Fruit fly (Drosophila melanogaster) whole organism, wandering third instar larva: ENCODE data around the gene Capr.

Source experiments
- Abd-B ChIP-seq: fragments of >200 bp; optimal IDR thresholded peaks from 2 replicates; lab custom pipeline; 2017; ENCODE audit warnings: missing biosample characterization, missing genetic modification characterization
- CG32264 ChIP-seq: fragments of 200-800 bp; sonication (Bioruptor generic); optimal IDR thresholded peaks from 2 replicates; lab custom pipeline; 2016; ENCODE audit warnings: missing biosample characterization, missing genetic modification characterization
- CG9705 ChIP-seq: fragments of 200-800 bp; sonication (Bioruptor generic); optimal IDR thresholded peaks from 2 replicates; lab custom pipeline; 2018; ENCODE audit warnings: missing biosample characterization, mild to moderate bottlenecking, missing genetic modification characterization
- CrebA ChIP-seq: fragments of 200-800 bp; sonication (Bioruptor generic); optimal IDR thresholded peaks from 2 replicates; lab custom pipeline; 2016; ENCODE audit warnings: missing biosample characterization, mild to moderate bottlenecking, missing genetic modification characterization, borderline replicate concordance
- GATAd ChIP-seq: sonication (Bioruptor generic); optimal IDR thresholded peaks from 2 replicates; lab custom pipeline; 2016; ENCODE audit warnings: missing biosample characterization, missing genetic modification characterization
- HLH106 ChIP-seq: fragments of 200-800 bp; optimal IDR thresholded peaks from 3 replicates; lab custom pipeline; 2019; ENCODE audit warnings: missing biosample characterization, mild to moderate bottlenecking, missing genetic modification characterization, moderate library complexity
- Hnf4 ChIP-seq: fragments of 200-800 bp; sonication (Bioruptor generic); optimal IDR thresholded peaks from 2 replicates; lab custom pipeline; 2016; ENCODE audit warnings: missing biosample characterization, mild to moderate bottlenecking, missing genetic modification characterization
- Hr83 ChIP-seq: fragments of 200-300 bp; sonication (Bioruptor generic); optimal IDR thresholded peaks from 2 replicates; lab custom pipeline; 2016; ENCODE audit warnings: missing biosample characterization, mild to moderate bottlenecking, missing genetic modification characterization, moderate library complexity; ENCODE audit not compliant: poor library complexity, severe bottlenecking
- Jra ChIP-seq: sonication (Bioruptor generic); optimal IDR thresholded peaks from 2 replicates; lab custom pipeline; 2016; ENCODE audit warnings: missing biosample characterization, missing genetic modification characterization
- Mio ChIP-seq: sonication (Bioruptor generic); optimal IDR thresholded peaks from 2 replicates; lab custom pipeline; 2016; ENCODE audit warnings: missing biosample characterization, missing genetic modification characterization
- Myc ChIP-seq: fragments of >200 bp; optimal IDR thresholded peaks from 2 replicates; lab custom pipeline; 2017
- N ChIP-seq: fragments of >200 bp; optimal IDR thresholded peaks from 2 replicates; lab custom pipeline; 2018; ENCODE audit warnings: missing biosample characterization, missing external identifiers, missing genetic modification characterization
- OdsH ChIP-seq: fragments of 200-800 bp; sonication (Bioruptor generic); optimal IDR thresholded peaks from 2 replicates; lab custom pipeline; 2016; ENCODE audit warnings: missing biosample characterization, mild to moderate bottlenecking, missing genetic modification characterization
- Rel ChIP-seq, 2 experiments: fragments of 200-800 bp; sonication (Bioruptor generic) in 1 of 2; optimal IDR thresholded peaks; 2 replicates in 1 of 2; 3 replicates in 1 of 2; lab custom pipeline; 2016 to 2019; ENCODE audit warnings: mild to moderate bottlenecking in 2 of 2, missing biosample characterization in 2 of 2, missing genetic modification characterization in 2 of 2, moderate library complexity in 1 of 2
- Sp1 ChIP-seq: fragments of 200-800 bp; sonication (Bioruptor generic); optimal IDR thresholded peaks from 3 replicates; lab custom pipeline; 2019; ENCODE audit warnings: missing biosample characterization, mild to moderate bottlenecking, missing genetic modification characterization, moderate library complexity
- Vsx2 ChIP-seq: fragments of 200-300, 225-300 bp; sonication (Bioruptor generic); optimal IDR thresholded peaks from 2 replicates; lab custom pipeline; 2018; ENCODE audit warnings: missing biosample characterization, missing genetic modification characterization; ENCODE audit not compliant: partially characterized antibody
- br ChIP-seq: fragments of 200-800 bp; sonication (Bioruptor generic); optimal IDR thresholded peaks from 2 replicates; lab custom pipeline; 2016; ENCODE audit warnings: missing biosample characterization, missing genetic modification characterization
- dmrt93B ChIP-seq: fragments of 200-800 bp; sonication (Bioruptor generic); optimal IDR thresholded peaks from 2 replicates; lab custom pipeline; 2018; ENCODE audit warnings: missing biosample characterization, mild to moderate bottlenecking, missing genetic modification characterization
- dsf ChIP-seq: sonication (Bioruptor generic); optimal IDR thresholded peaks from 2 replicates; lab custom pipeline; 2016; ENCODE audit warnings: missing biosample characterization, missing genetic modification characterization, borderline replicate concordance
- ey ChIP-seq: fragments of 200-800 bp; sonication (Bioruptor generic); optimal IDR thresholded peaks from 2 replicates; lab custom pipeline; 2016; ENCODE audit warnings: missing biosample characterization, missing genetic modification characterization
- foxo ChIP-seq, 2 experiments: fragments of 200-800 bp; sonication (Bioruptor generic); optimal IDR thresholded peaks; 2 replicates in 1 of 2; 3 replicates in 1 of 2; lab custom pipeline; 2016 to 2017; ENCODE audit warnings: missing biosample characterization in 2 of 2, missing genetic modification characterization in 2 of 2
- fru ChIP-seq: fragments of 200-800 bp; sonication (Bioruptor generic); optimal IDR thresholded peaks from 3 replicates; lab custom pipeline; 2016; ENCODE audit warnings: missing biosample characterization, mild to moderate bottlenecking, missing genetic modification characterization
- h ChIP-seq: fragments of 200-800 bp; sonication (Bioruptor generic); optimal IDR thresholded peaks from 3 replicates; lab custom pipeline; 2016; ENCODE audit warnings: missing biosample characterization, mild to moderate bottlenecking, missing genetic modification characterization
- jim ChIP-seq: fragments of 175-275, 200-325 bp; sonication (Bioruptor generic); optimal IDR thresholded peaks from 2 replicates; lab custom pipeline; 2016; ENCODE audit warnings: missing biosample characterization, mild to moderate bottlenecking, missing genetic modification characterization
- lola ChIP-seq: fragments of >200 bp; optimal IDR thresholded peaks from 2 replicates; lab custom pipeline; 2017; ENCODE audit warnings: missing biosample characterization, missing genetic modification characterization
- pan ChIP-seq: fragments of >200 bp; optimal IDR thresholded peaks from 2 replicates; lab custom pipeline; 2017
- rgr ChIP-seq: fragments of 200-800 bp; sonication (Bioruptor generic); optimal IDR thresholded peaks from 3 replicates; lab custom pipeline; 2016; ENCODE audit warnings: missing biosample characterization, mild to moderate bottlenecking, missing genetic modification characterization
- sage ChIP-seq: fragments of 200-800 bp; sonication (Bioruptor generic); optimal IDR thresholded peaks from 2 replicates; lab custom pipeline; 2016; ENCODE audit warnings: missing biosample characterization, mild to moderate bottlenecking, missing genetic modification characterization
- sv ChIP-seq: fragments of 200-800 bp; sonication (Bioruptor generic); optimal IDR thresholded peaks from 3 replicates; lab custom pipeline; 2016; ENCODE audit warnings: missing biosample characterization, missing genetic modification characterization
- tai ChIP-seq: sonication (Bioruptor generic); optimal IDR thresholded peaks from 2 replicates; lab custom pipeline; 2016; ENCODE audit warnings: missing biosample characterization, missing genetic modification characterization
- usp ChIP-seq: fragments of >200 bp; optimal IDR thresholded peaks from 2 replicates; lab custom pipeline; 2017; ENCODE audit warnings: missing biosample characterization, missing genetic modification characterization
- woc ChIP-seq: sonication (Bioruptor generic); optimal IDR thresholded peaks from 2 replicates; lab custom pipeline; 2016; ENCODE audit warnings: missing biosample characterization, mild to moderate bottlenecking, missing genetic modification characterization

Gene Capr

dm6 chr3L:18640584-18641527 is 32.3 kb downstream of the Capr start (continued):
- TF ChIP-seq woc (peak; percentile 74), Rel (GFP tag; optimal IDR thresholded peaks at IDR 0.05; lab: Kevin White, UChicago) (peak; percentile 44), Rel (tag; optimal IDR thresholded peaks at IDR 0.05; lab: Kevin White, UChicago) (peak; percentile 49), dsf (peak; percentile 56), HLH106 (tag; lab: Kevin White, UChicago) (peak; percentile 88), dmrt93B (GFP tag; lab: Kevin White, UChicago) (peak; percentile 77), tai (peak; percentile 86), pan (lab: Kevin White, UChicago) (no peak), Hnf4 (GFP tag; lab: Kevin White, UChicago) (peak; percentile 87), fru (peak; percentile 87), Sp1 (GFP tag; lab: Kevin White, UChicago) (peak; percentile 91), jim (GFP tag; lab: Kevin White, UChicago) (no peak), GATAd (peak; percentile 69), N (GFP tag; lab: Kevin White, UChicago) (no peak), Vsx2 (peak; percentile 97)
- TF ChIP-seq, all 38 proteins: peak for 30

dm6 chr3L:18638487-18638886 is 34.6 kb downstream of the Capr start:
- TF ChIP-seq foxo (GFP tag; optimal IDR thresholded peaks at IDR 0.05; lab: Kevin White, UChicago) = no peak
- TF ChIP-seq woc = no peak
- no peak for TF ChIP-seq OdsH (GFP tag; lab: Kevin White, UChicago)
- TF ChIP-seq Rel (GFP tag; optimal IDR thresholded peaks at IDR 0.05; lab: Kevin White, UChicago) = no peak
- TF ChIP-seq Rel (tag; optimal IDR thresholded peaks at IDR 0.05; lab: Kevin White, UChicago) = no peak
- no peak for TF ChIP-seq Sp1 (GFP tag; lab: Kevin White, UChicago)
- TF ChIP-seq HLH106 (tag; lab: Kevin White, UChicago) = no peak
- TF ChIP-seq N (GFP tag; lab: Kevin White, UChicago) = no peak
- TF ChIP-seq CG9705 (GFP tag; lab: Kevin White, UChicago) = no peak

dm6 chr3L:18638043-18638442 is 35.1 kb downstream of the Capr start:
- no peak for TF ChIP-seq Mio (GFP tag; lab: Kevin White, UChicago)
- TF ChIP-seq Hr83 (GFP tag; lab: Kevin White, UChicago) = no peak
- TF ChIP-seq usp (GFP tag; lab: Kevin White, UChicago) = no peak
- TF ChIP-seq CG9705 (GFP tag; lab: Kevin White, UChicago) = no peak
- TF ChIP-seq Jra (GFP tag; lab: Kevin White, UChicago) = no peak
- no peak for TF ChIP-seq Abd-B (GFP tag; lab: Kevin White, UChicago)
- no peak for TF ChIP-seq ey
- no peak for TF ChIP-seq Myc (lab: Kevin White, UChicago)
- no peak for TF ChIP-seq dsf
- TF ChIP-seq jim (GFP tag; lab: Kevin White, UChicago) = no peak
- TF ChIP-seq rgr = no peak
- no peak for TF ChIP-seq GATAd
- no peak for TF ChIP-seq h
- no peak for TF ChIP-seq lola
- TF ChIP-seq CrebA = no peak
- TF ChIP-seq CG32264 (GFP tag; lab: Kevin White, UChicago) = no peak
- TF ChIP-seq foxo (GFP tag; optimal IDR thresholded peaks at IDR 0.05; lab: Kevin White, UChicago) = no peak
- TF ChIP-seq sv (GFP tag; lab: Kevin White, UChicago) = no peak
- TF ChIP-seq fru = no peak

dm6 chr3L:18637348-18637747 is 35.8 kb downstream of the Capr start:
- TF ChIP-seq Mio (GFP tag; lab: Kevin White, UChicago) (no peak), jim (GFP tag; lab: Kevin White, UChicago) (no peak), sv (GFP tag; lab: Kevin White, UChicago) (no peak), Sp1 (GFP tag; lab: Kevin White, UChicago) (no peak), sage (no peak), Abd-B (GFP tag; lab: Kevin White, UChicago) (no peak), Hr83 (GFP tag; lab: Kevin White, UChicago) (no peak), br (GFP tag; lab: Kevin White, UChicago) (no peak), CrebA (no peak), Rel (GFP tag; optimal IDR thresholded peaks at IDR 0.05; lab: Kevin White, UChicago) (no peak), Rel (tag; optimal IDR thresholded peaks at IDR 0.05; lab: Kevin White, UChicago) (no peak), Vsx2 (no peak)
